Fruit fly (Drosophila melanogaster) whole organism, wandering third instar larva: ENCODE measurements around the gene Ucp4A.

Experiments used
- Abd-B ChIP-seq: fragments of >200 bp; optimal IDR thresholded peaks from 2 replicates; lab custom pipeline; 2017; ENCODE audit warnings: missing biosample characterization, missing genetic modification characterization
- CG32264 ChIP-seq: fragments of 200-800 bp; sonication (Bioruptor generic); optimal IDR thresholded peaks from 2 replicates; lab custom pipeline; 2016; ENCODE audit warnings: missing biosample characterization, missing genetic modification characterization
- CG9705 ChIP-seq: fragments of 200-800 bp; sonication (Bioruptor generic); optimal IDR thresholded peaks from 2 replicates; lab custom pipeline; 2018; ENCODE audit warnings: missing biosample characterization, mild to moderate bottlenecking, missing genetic modification characterization
- CrebA ChIP-seq: fragments of 200-800 bp; sonication (Bioruptor generic); optimal IDR thresholded peaks from 2 replicates; lab custom pipeline; 2016; ENCODE audit warnings: missing biosample characterization, mild to moderate bottlenecking, missing genetic modification characterization, borderline replicate concordance
- Dfd ChIP-seq: fragments of >200 bp; optimal IDR thresholded peaks from 2 replicates; lab custom pipeline; 2017; ENCODE audit warnings: missing biosample characterization, missing genetic modification characterization
- Dif ChIP-seq: fragments of 200-275, 200-300 bp; sonication (Bioruptor generic); optimal IDR thresholded peaks from 2 replicates; lab custom pipeline; 2018; ENCODE audit warnings: missing biosample characterization, missing genetic modification characterization; ENCODE audit not compliant: partially characterized antibody
- GATAd ChIP-seq: sonication (Bioruptor generic); optimal IDR thresholded peaks from 2 replicates; lab custom pipeline; 2016; ENCODE audit warnings: missing biosample characterization, missing genetic modification characterization
- HLH106 ChIP-seq: fragments of 200-800 bp; optimal IDR thresholded peaks from 3 replicates; lab custom pipeline; 2019; ENCODE audit warnings: missing biosample characterization, mild to moderate bottlenecking, missing genetic modification characterization, moderate library complexity
- Hnf4 ChIP-seq: fragments of 200-800 bp; sonication (Bioruptor generic); optimal IDR thresholded peaks from 2 replicates; lab custom pipeline; 2016; ENCODE audit warnings: missing biosample characterization, mild to moderate bottlenecking, missing genetic modification characterization
- Hr78 ChIP-seq: fragments of >200 bp; optimal IDR thresholded peaks from 2 replicates; lab custom pipeline; 2017; ENCODE audit warnings: missing biosample characterization, missing genetic modification characterization
- Hr83 ChIP-seq: fragments of 200-300 bp; sonication (Bioruptor generic); optimal IDR thresholded peaks from 2 replicates; lab custom pipeline; 2016; ENCODE audit warnings: missing biosample characterization, mild to moderate bottlenecking, missing genetic modification characterization, moderate library complexity; ENCODE audit not compliant: poor library complexity, severe bottlenecking
- Jra ChIP-seq: sonication (Bioruptor generic); optimal IDR thresholded peaks from 2 replicates; lab custom pipeline; 2016; ENCODE audit warnings: missing biosample characterization, missing genetic modification characterization
- Mio ChIP-seq: sonication (Bioruptor generic); optimal IDR thresholded peaks from 2 replicates; lab custom pipeline; 2016; ENCODE audit warnings: missing biosample characterization, missing genetic modification characterization
- Myc ChIP-seq: fragments of >200 bp; optimal IDR thresholded peaks from 2 replicates; lab custom pipeline; 2017
- N ChIP-seq: fragments of >200 bp; optimal IDR thresholded peaks from 2 replicates; lab custom pipeline; 2018; ENCODE audit warnings: missing biosample characterization, missing external identifiers, missing genetic modification characterization
- OdsH ChIP-seq: fragments of 200-800 bp; sonication (Bioruptor generic); optimal IDR thresholded peaks from 2 replicates; lab custom pipeline; 2016; ENCODE audit warnings: missing biosample characterization, mild to moderate bottlenecking, missing genetic modification characterization
- Rel ChIP-seq, 2 experiments: fragments of 200-800 bp; sonication (Bioruptor generic) in 1 of 2; optimal IDR thresholded peaks; 2 replicates in 1 of 2; 3 replicates in 1 of 2; lab custom pipeline; 2016 to 2019; ENCODE audit warnings: mild to moderate bottlenecking in 2 of 2, missing biosample characterization in 2 of 2, missing genetic modification characterization in 2 of 2, moderate library complexity in 1 of 2
- Sp1 ChIP-seq: fragments of 200-800 bp; sonication (Bioruptor generic); optimal IDR thresholded peaks from 3 replicates; lab custom pipeline; 2019; ENCODE audit warnings: missing biosample characterization, mild to moderate bottlenecking, missing genetic modification characterization, moderate library complexity
- Vsx2 ChIP-seq: fragments of 200-300, 225-300 bp; sonication (Bioruptor generic); optimal IDR thresholded peaks from 2 replicates; lab custom pipeline; 2018; ENCODE audit warnings: missing biosample characterization, missing genetic modification characterization; ENCODE audit not compliant: partially characterized antibody
- br ChIP-seq: fragments of 200-800 bp; sonication (Bioruptor generic); optimal IDR thresholded peaks from 2 replicates; lab custom pipeline; 2016; ENCODE audit warnings: missing biosample characterization, missing genetic modification characterization
- dl ChIP-seq, 2 experiments: fragments of 175-275, 200-275 bp in 1 of 2; fragments of 200-275 bp in 1 of 2; sonication (Bioruptor generic); optimal IDR thresholded peaks; lab custom pipeline; 2018; ENCODE audit warnings: mild to moderate bottlenecking in 2 of 2, missing biosample characterization in 2 of 2, missing genetic modification characterization in 2 of 2, moderate library complexity in 2 of 2; ENCODE audit not compliant: partially characterized antibody in 2 of 2, insufficient read depth in 1 of 2
- dmrt93B ChIP-seq: fragments of 200-800 bp; sonication (Bioruptor generic); optimal IDR thresholded peaks from 2 replicates; lab custom pipeline; 2018; ENCODE audit warnings: missing biosample characterization, mild to moderate bottlenecking, missing genetic modification characterization
- dsf ChIP-seq: sonication (Bioruptor generic); optimal IDR thresholded peaks from 2 replicates; lab custom pipeline; 2016; ENCODE audit warnings: missing biosample characterization, missing genetic modification characterization, borderline replicate concordance
- ey ChIP-seq: fragments of 200-800 bp; sonication (Bioruptor generic); optimal IDR thresholded peaks from 2 replicates; lab custom pipeline; 2016; ENCODE audit warnings: missing biosample characterization, missing genetic modification characterization
- foxo ChIP-seq, 2 experiments: fragments of 200-800 bp; sonication (Bioruptor generic); optimal IDR thresholded peaks; 2 replicates in 1 of 2; 3 replicates in 1 of 2; lab custom pipeline; 2016 to 2017; ENCODE audit warnings: missing biosample characterization in 2 of 2, missing genetic modification characterization in 2 of 2
- fru ChIP-seq: fragments of 200-800 bp; sonication (Bioruptor generic); optimal IDR thresholded peaks from 3 replicates; lab custom pipeline; 2016; ENCODE audit warnings: missing biosample characterization, mild to moderate bottlenecking, missing genetic modification characterization
- h ChIP-seq: fragments of 200-800 bp; sonication (Bioruptor generic); optimal IDR thresholded peaks from 3 replicates; lab custom pipeline; 2016; ENCODE audit warnings: missing biosample characterization, mild to moderate bottlenecking, missing genetic modification characterization
- jim ChIP-seq: fragments of 175-275, 200-325 bp; sonication (Bioruptor generic); optimal IDR thresholded peaks from 2 replicates; lab custom pipeline; 2016; ENCODE audit warnings: missing biosample characterization, mild to moderate bottlenecking, missing genetic modification characterization
- lola ChIP-seq: fragments of >200 bp; optimal IDR thresholded peaks from 2 replicates; lab custom pipeline; 2017; ENCODE audit warnings: missing biosample characterization, missing genetic modification characterization
- pan ChIP-seq: fragments of >200 bp; optimal IDR thresholded peaks from 2 replicates; lab custom pipeline; 2017
- psq ChIP-seq: fragments of 200-800 bp; sonication (Bioruptor generic); optimal IDR thresholded peaks from 3 replicates; lab custom pipeline; 2017; ENCODE audit warnings: missing biosample characterization, mild to moderate bottlenecking, missing genetic modification characterization, moderate library complexity
- rgr ChIP-seq: fragments of 200-800 bp; sonication (Bioruptor generic); optimal IDR thresholded peaks from 3 replicates; lab custom pipeline; 2016; ENCODE audit warnings: missing biosample characterization, mild to moderate bottlenecking, missing genetic modification characterization
- sage ChIP-seq: fragments of 200-800 bp; sonication (Bioruptor generic); optimal IDR thresholded peaks from 2 replicates; lab custom pipeline; 2016; ENCODE audit warnings: missing biosample characterization, mild to moderate bottlenecking, missing genetic modification characterization
- sv ChIP-seq: fragments of 200-800 bp; sonication (Bioruptor generic); optimal IDR thresholded peaks from 3 replicates; lab custom pipeline; 2016; ENCODE audit warnings: missing biosample characterization, missing genetic modification characterization
- tai ChIP-seq: sonication (Bioruptor generic); optimal IDR thresholded peaks from 2 replicates; lab custom pipeline; 2016; ENCODE audit warnings: missing biosample characterization, missing genetic modification characterization
- usp ChIP-seq: fragments of >200 bp; optimal IDR thresholded peaks from 2 replicates; lab custom pipeline; 2017; ENCODE audit warnings: missing biosample characterization, missing genetic modification characterization
- woc ChIP-seq: sonication (Bioruptor generic); optimal IDR thresholded peaks from 2 replicates; lab custom pipeline; 2016; ENCODE audit warnings: missing biosample characterization, mild to moderate bottlenecking, missing genetic modification characterization

The Ucp4A gene

DNA sequence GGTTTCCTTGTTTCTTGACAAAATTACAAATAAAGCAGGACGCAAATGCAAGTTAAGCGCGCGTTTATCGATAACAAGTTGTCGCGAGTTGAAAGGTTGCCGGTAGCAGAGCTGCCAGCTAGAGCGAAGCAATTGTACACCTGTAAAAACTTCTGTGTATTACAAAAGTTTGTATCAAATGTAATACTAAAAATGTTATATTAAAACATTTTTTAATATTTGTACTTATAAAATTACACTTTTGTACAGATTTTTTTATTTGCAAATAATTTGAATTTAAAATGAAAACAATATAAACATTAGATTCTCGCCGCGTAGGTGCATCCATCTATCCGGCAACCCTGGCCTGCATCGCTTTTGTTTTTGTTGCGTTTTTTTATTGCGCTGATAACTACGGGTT, at the start of gene Ucp4A, which contains the start of gene CG8142:
Gene Ucp4A, plus strand, starts transcription at position 327 of the 400 bp plus-strand sequence.
Gene CG8142, minus strand, starts transcription at position 82 of the 400 bp plus-strand sequence.
- TF ChIP-seq GATAd (no peak), foxo (GFP tag; optimal IDR thresholded peaks at IDR 0.05; lab: Kevin White, UChicago) (peak in 1 of 2 experiments; percentile 93), h (GFP tag; lab: Kevin White, UChicago) (peak; percentile 91), Vsx2 (GFP tag; lab: Kevin White, UChicago) (no peak), OdsH (GFP tag; lab: Kevin White, UChicago) (peak; percentile 84), dl (GFP tag; optimal IDR thresholded peaks at IDR 0.05; lab: Kevin White, UChicago; ENCODE audit: insufficient read depth in 1 of 2, partially characterized antibody in 2 of 2) (no peak), Rel (GFP tag; optimal IDR thresholded peaks at IDR 0.05; lab: Kevin White, UChicago) (peak; percentile 30), Rel (tag; optimal IDR thresholded peaks at IDR 0.05; lab: Kevin White, UChicago) (peak; percentile 75), dmrt93B (peak; percentile 92), N (GFP tag; lab: Kevin White, UChicago) (no peak), fru (GFP tag; lab: Kevin White, UChicago) (peak; percentile 82), CG9705 (GFP tag; lab: Kevin White, UChicago) (peak; percentile 92), sv (GFP tag; lab: Kevin White, UChicago) (peak; percentile 89), HLH106 (tag; lab: Kevin White, UChicago) (peak; percentile 96), psq (GFP tag; lab: Kevin White, UChicago) (peak; percentile 83), dsf (GFP tag; lab: Kevin White, UChicago) (peak; percentile 31), ey (GFP tag; lab: Kevin White, UChicago) (peak; percentile 70), usp (GFP tag; lab: Kevin White, UChicago) (no peak), br (GFP tag; lab: Kevin White, UChicago) (peak; percentile 72), Sp1 (GFP tag; lab: Kevin White, UChicago) (peak; percentile 91), CG32264 (GFP tag; lab: Kevin White, UChicago) (no peak), rgr (peak; percentile 90), Jra (peak; percentile 7)

DNA sequence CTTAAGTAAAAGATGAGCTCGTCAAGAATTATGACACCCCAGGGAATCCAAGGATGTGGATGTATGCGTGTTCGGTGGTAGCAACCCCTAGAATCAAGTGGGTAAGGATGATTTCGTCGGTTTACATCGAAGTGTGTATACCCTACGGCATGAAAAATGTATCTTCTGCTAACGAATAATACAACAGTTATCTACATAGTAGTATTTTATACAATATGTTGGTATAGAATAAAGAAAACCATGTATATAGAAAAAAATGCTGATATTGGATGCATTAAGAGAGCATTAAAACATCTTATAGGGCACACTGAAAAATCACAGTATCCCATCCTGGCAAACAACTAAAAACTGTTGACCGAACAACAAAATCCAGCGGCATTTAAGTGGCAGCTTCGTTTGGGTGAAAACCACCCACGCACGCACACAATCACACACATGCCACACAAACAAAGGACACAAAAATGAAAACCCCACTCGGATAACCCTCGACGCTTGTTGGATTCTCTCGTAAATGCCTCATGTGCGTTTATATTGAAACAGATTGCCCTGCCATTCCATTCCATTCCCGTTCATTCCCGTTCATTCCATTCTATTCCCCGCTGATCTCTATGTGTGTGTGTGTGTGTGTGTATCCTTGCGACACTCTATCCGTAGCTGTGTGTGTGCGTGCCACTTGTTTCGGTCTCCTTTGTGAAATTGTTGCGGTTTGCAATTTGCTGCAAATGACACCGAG, 45.5 kb upstream of the Ucp4A start:
- TF ChIP-seq Hnf4 (GFP tag; lab: Kevin White, UChicago) (no peak), Hr78 (GFP tag; lab: Kevin White, UChicago) (no peak)

DNA sequence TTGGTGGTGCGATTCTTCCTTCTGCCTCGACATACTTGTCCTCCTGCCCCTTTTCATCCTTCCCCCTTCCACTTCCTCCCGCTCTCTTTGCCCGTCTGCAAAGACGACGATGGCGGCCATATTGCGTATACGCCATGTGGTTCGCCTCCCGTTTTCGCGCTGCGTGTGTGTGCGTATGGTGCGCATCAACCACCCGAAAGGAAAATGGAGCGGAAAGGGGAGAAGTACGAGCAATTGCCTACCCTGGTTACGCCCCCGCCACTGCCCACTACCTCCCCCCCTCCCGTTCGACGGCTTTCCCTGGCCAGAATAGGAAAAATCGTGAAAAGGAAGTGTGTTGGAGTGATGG, 45.0 kb upstream of the Ucp4A start:
- TF ChIP-seq Myc (no peak), Mio (GFP tag; lab: Kevin White, UChicago) (no peak), Hnf4 (GFP tag; lab: Kevin White, UChicago) (no peak)

dm6 chrX:17802353-17803121, 42.2 kb upstream of the Ucp4A start:
- TF ChIP-seq CrebA (no peak), rgr (peak; percentile 78), psq (GFP tag; lab: Kevin White, UChicago) (peak; percentile 74), Abd-B (GFP tag; lab: Kevin White, UChicago) (no peak), Vsx2 (GFP tag; lab: Kevin White, UChicago) (peak; percentile 54), Rel (GFP tag; optimal IDR thresholded peaks at IDR 0.05; lab: Kevin White, UChicago) (no peak), Rel (tag; optimal IDR thresholded peaks at IDR 0.05; lab: Kevin White, UChicago) (no peak), Dfd (GFP tag; lab: Kevin White, UChicago) (no peak), CG9705 (GFP tag; lab: Kevin White, UChicago) (peak; percentile 68), Hr83 (GFP tag; lab: Kevin White, UChicago) (no peak), sv (GFP tag; lab: Kevin White, UChicago) (no peak), Dif (GFP tag; lab: Kevin White, UChicago) (no peak), OdsH (GFP tag; lab: Kevin White, UChicago) (peak; percentile 95), Mio (GFP tag; lab: Kevin White, UChicago) (no peak), lola (GFP tag; lab: Kevin White, UChicago) (no peak), N (GFP tag; lab: Kevin White, UChicago) (no peak), HLH106 (tag; lab: Kevin White, UChicago) (peak; percentile 70), woc (GFP tag; lab: Kevin White, UChicago) (peak; percentile 68), Sp1 (GFP tag; lab: Kevin White, UChicago) (peak; percentile 85), jim (GFP tag; lab: Kevin White, UChicago) (no peak), dsf (GFP tag; lab: Kevin White, UChicago) (no peak), ey (GFP tag; lab: Kevin White, UChicago) (peak; percentile 75), br (GFP tag; lab: Kevin White, UChicago) (peak; percentile 79), Jra (no peak), CG32264 (GFP tag; lab: Kevin White, UChicago) (no peak), pan (lab: Kevin White, UChicago) (no peak), dl (GFP tag; optimal IDR thresholded peaks at IDR 0.05; lab: Kevin White, UChicago; ENCODE audit: insufficient read depth in 1 of 2, partially characterized antibody in 2 of 2) (no peak), Myc (no peak), Hr78 (GFP tag; lab: Kevin White, UChicago) (no peak), tai (GFP tag; lab: Kevin White, UChicago) (peak; percentile 19), sage (GFP tag; lab: Kevin White, UChicago) (peak; percentile 37), dmrt93B (peak; percentile 75), GATAd (no peak)
